Fruit fly (Drosophila melanogaster) whole organism, embryonic: ENCODE data around the gene Zw.

ENCODE experiments used
- Adf1 ChIP-seq: fragments of 200-800 bp; sonication (Bioruptor generic); IDR thresholded peaks from 2 replicates; pipeline ENCODE4 v1.3.6; 2022; ENCODE audit warnings: missing biosample characterization, missing genetic modification characterization
- Blimp-1 ChIP-seq: fragments of 200-800 bp; sonication (Bioruptor generic); optimal IDR thresholded peaks from 3 replicates; lab custom pipeline; 2018; ENCODE audit warnings: missing biosample characterization, missing genetic modification characterization, mild to moderate bottlenecking, moderate library complexity, missing genetic modification reagents
- CG10431 ChIP-seq: fragments of 200-800 bp; sonication (Bioruptor generic); optimal IDR thresholded peaks from 3 replicates; lab custom pipeline; 2018; ENCODE audit warnings: missing biosample characterization, mild to moderate bottlenecking, missing genetic modification characterization
- CG12104 ChIP-seq: fragments of 200-800 bp; sonication (Bioruptor generic); optimal IDR thresholded peaks from 3 replicates; lab custom pipeline; 2016; ENCODE audit warnings: missing biosample characterization, missing genetic modification characterization
- CG12769 ChIP-seq: fragments of 200-800 bp; sonication (Bioruptor generic); optimal IDR thresholded peaks from 2 replicates; lab custom pipeline; 2019; ENCODE audit warnings: missing biosample characterization, mild to moderate bottlenecking, missing genetic modification characterization, moderate library complexity
- CG13287 ChIP-seq: fragments of 200-800 bp; sonication (Bioruptor generic); IDR thresholded peaks from 2 replicates; pipeline ENCODE4 v1.3.6; 2022; ENCODE audit warnings: missing biosample characterization, missing genetic modification characterization; ENCODE audit not compliant: partially characterized antibody
- CG14860 ChIP-seq: fragments of 200-800 bp; sonication (Bioruptor generic); IDR thresholded peaks from 3 replicates; pipeline ENCODE4 v1.3.6; 2022; ENCODE audit warnings: missing biosample characterization, missing genetic modification characterization; ENCODE audit not compliant: partially characterized antibody
- CG17361 ChIP-seq: fragments of 200-800 bp; sonication (Bioruptor generic); IDR thresholded peaks from 3 replicates; pipeline ENCODE4 v1.3.6; 2022; ENCODE audit warnings: missing biosample characterization, missing genetic modification characterization
- CG18011 ChIP-seq: fragments of 200-800 bp; sonication (Bioruptor generic); optimal IDR thresholded peaks from 2 replicates; lab custom pipeline; 2017; ENCODE audit warnings: missing biosample characterization, missing genetic modification characterization, mild to moderate bottlenecking, moderate library complexity, missing genotype
- CG2120 ChIP-seq: fragments of 200-800 bp; sonication (Bioruptor generic); optimal IDR thresholded peaks from 3 replicates; lab custom pipeline; 2016; ENCODE audit warnings: missing biosample characterization, missing genetic modification characterization
- CG31441 ChIP-seq: fragments of 200-800 bp; sonication (Bioruptor generic); IDR thresholded peaks from 2 replicates; pipeline ENCODE4 v1.3.6; 2022; ENCODE audit warnings: missing biosample characterization, missing genetic modification characterization
- CG33557 ChIP-seq: fragments of 200-800 bp; sonication (Bioruptor generic); optimal IDR thresholded peaks from 2 replicates; lab custom pipeline; 2019; ENCODE audit warnings: missing biosample characterization, mild to moderate bottlenecking, missing genetic modification characterization, moderate library complexity
- CG34224 ChIP-seq: fragments of 200-800 bp; sonication (Bioruptor generic); IDR thresholded peaks from 3 replicates; pipeline ENCODE4 v1.3.6; 2022; ENCODE audit warnings: missing biosample characterization, missing genetic modification characterization; ENCODE audit not compliant: partially characterized antibody
- CG42726 ChIP-seq: fragments of 200-800 bp; sonication (Bioruptor generic); IDR thresholded peaks from 2 replicates; pipeline ENCODE4 v1.3.6; 2022; ENCODE audit warnings: missing biosample characterization, missing genetic modification characterization; ENCODE audit not compliant: partially characterized antibody
- CG4360 ChIP-seq: fragments of 200-800 bp; sonication (Bioruptor generic); IDR thresholded peaks from 2 replicates; pipeline ENCODE4 v1.3.6; 2022; ENCODE audit warnings: missing biosample characterization, missing genetic modification characterization
- CG6254 ChIP-seq: fragments of 200-800 bp; sonication (Bioruptor generic); optimal IDR thresholded peaks from 3 replicates; lab custom pipeline; 2017; ENCODE audit warnings: mild to moderate bottlenecking, missing biosample characterization, missing genetic modification reagents, missing genetic modification characterization
- CG7357 ChIP-seq: fragments of 200-800 bp; sonication (Bioruptor generic); IDR thresholded peaks from 3 replicates; pipeline ENCODE4 v1.3.6; 2022; ENCODE audit warnings: missing biosample characterization, missing genetic modification characterization
- CG7372 ChIP-seq: fragments of 200-800 bp; sonication (Bioruptor generic); IDR thresholded peaks from 2 replicates; pipeline ENCODE4 v1.3.6; 2022; ENCODE audit warnings: missing biosample characterization, missing genetic modification characterization
- CG7786 ChIP-seq: fragments of 200-800 bp; sonication (Bioruptor generic); optimal IDR thresholded peaks from 2 replicates; lab custom pipeline; 2016; ENCODE audit warnings: missing biosample characterization, missing genetic modification characterization
- CG8281 ChIP-seq: fragments of 200-800 bp; sonication (Bioruptor generic); optimal IDR thresholded peaks from 2 replicates; lab custom pipeline; 2018; ENCODE audit warnings: missing biosample characterization, mild to moderate bottlenecking, missing genetic modification characterization, moderate library complexity
- CG8765 ChIP-seq: fragments of 200-800 bp; sonication (Bioruptor generic); IDR thresholded peaks from 2 replicates; pipeline ENCODE4 v1.3.6; 2022; ENCODE audit warnings: missing biosample characterization, missing genetic modification characterization
- CG8924 ChIP-seq: fragments of 200-800 bp; optimal IDR thresholded peaks from 3 replicates; lab custom pipeline; 2019; ENCODE audit warnings: missing biosample characterization, mild to moderate bottlenecking, missing genetic modification characterization, moderate library complexity
- D ChIP-seq, 2 experiments: fragments of 200-800 bp in 1 of 2; fragments of >200 bp in 1 of 2; sonication (Bioruptor generic) in 1 of 2; optimal IDR thresholded peaks; 2 replicates in 1 of 2; 3 replicates in 1 of 2; lab custom pipeline; 2017; ENCODE audit warnings: mild to moderate bottlenecking in 1 of 2, missing biosample characterization in 1 of 2, missing genetic modification characterization in 1 of 2, missing genetic modification reagents in 1 of 2
- Dad ChIP-seq: fragments of 200-800 bp; sonication (Bioruptor generic); optimal IDR thresholded peaks from 3 replicates; lab custom pipeline; 2016; ENCODE audit warnings: missing biosample characterization, missing genetic modification characterization
- Dp ChIP-seq: fragments of 200-800 bp; sonication (Bioruptor generic); optimal IDR thresholded peaks from 2 replicates; lab custom pipeline; 2018; ENCODE audit warnings: missing biosample characterization, mild to moderate bottlenecking, missing genetic modification characterization, moderate library complexity
- GATAe ChIP-seq: fragments of 200-800 bp; sonication (Bioruptor generic); conservative IDR thresholded peaks from 2 replicates; pipeline ENCODE4 v1.3.6; 2022; ENCODE audit warnings: missing biosample characterization, missing genetic modification characterization
- HLH3B ChIP-seq: fragments of 200-800 bp; sonication (Bioruptor generic); IDR thresholded peaks from 2 replicates; pipeline ENCODE4 v1.3.6; 2022; ENCODE audit warnings: missing biosample characterization, missing genetic modification characterization
- Hey ChIP-seq: fragments of 200-800 bp; sonication (Bioruptor generic); optimal IDR thresholded peaks from 3 replicates; lab custom pipeline; 2018; ENCODE audit warnings: missing biosample characterization, mild to moderate bottlenecking, missing genetic modification characterization
- HmgD ChIP-seq: fragments of 200-800 bp; sonication (Bioruptor generic); optimal IDR thresholded peaks from 3 replicates; lab custom pipeline; 2016; ENCODE audit warnings: missing biosample characterization, missing genetic modification characterization
- al ChIP-seq: fragments of 200-800 bp; sonication (Bioruptor generic); IDR thresholded peaks from 2 replicates; pipeline ENCODE4 v1.3.6; 2022; ENCODE audit warnings: missing biosample characterization, missing genetic modification characterization
- bab2 ChIP-seq: fragments of 200-800 bp; sonication (Bioruptor generic); optimal IDR thresholded peaks from 2 replicates; lab custom pipeline; 2016; ENCODE audit warnings: missing biosample characterization, missing genetic modification characterization
- bbx ChIP-seq: fragments of 200-800 bp; sonication (Bioruptor generic); IDR thresholded peaks from 2 replicates; pipeline ENCODE4 v1.3.6; 2022; ENCODE audit warnings: missing biosample characterization, missing genetic modification characterization; ENCODE audit not compliant: partially characterized antibody
- ems ChIP-seq: fragments of 200-800 bp; sonication (Bioruptor generic); optimal IDR thresholded peaks from 3 replicates; lab custom pipeline; 2016; ENCODE audit warnings: missing biosample characterization, missing genetic modification characterization
- fd3F ChIP-seq: fragments of 200-800 bp; sonication (Bioruptor generic); optimal IDR thresholded peaks from 2 replicates; lab custom pipeline; 2018; ENCODE audit warnings: missing biosample characterization, mild to moderate bottlenecking, missing genetic modification characterization, moderate library complexity
- fd64A ChIP-seq: fragments of 200-800 bp; sonication (Bioruptor generic); optimal IDR thresholded peaks from 3 replicates; lab custom pipeline; 2018; ENCODE audit warnings: missing biosample characterization, mild to moderate bottlenecking, missing genetic modification characterization
- gt ChIP-seq: fragments of 200-800 bp; sonication (Bioruptor generic); IDR thresholded peaks from 2 replicates; pipeline ENCODE4 v1.3.6; 2022; ENCODE audit warnings: missing biosample characterization, missing genetic modification characterization
- ham ChIP-seq: fragments of 200-800 bp; sonication (Bioruptor generic); IDR thresholded peaks from 2 replicates; pipeline ENCODE4 v1.3.6; 2022; ENCODE audit warnings: missing biosample characterization, missing genetic modification characterization
- jing ChIP-seq: fragments of 200-800 bp; sonication (Bioruptor generic); optimal IDR thresholded peaks from 2 replicates; lab custom pipeline; 2018; ENCODE audit warnings: missing biosample characterization, mild to moderate bottlenecking, missing genetic modification characterization
- ken ChIP-seq: fragments of 200-800 bp; sonication (Bioruptor generic); IDR thresholded peaks from 3 replicates; pipeline ENCODE4 v1.3.6; 2022; ENCODE audit warnings: missing biosample characterization, missing genetic modification characterization
- klu ChIP-seq: fragments of 200-800 bp; sonication (Bioruptor generic); IDR thresholded peaks from 2 replicates; pipeline ENCODE4 v1.3.6; 2022; ENCODE audit warnings: missing biosample characterization, missing genetic modification characterization
- maf-S ChIP-seq: fragments of 200-800 bp; sonication (Bioruptor generic); optimal IDR thresholded peaks from 2 replicates; lab custom pipeline; 2016; ENCODE audit warnings: missing biosample characterization, missing genetic modification characterization
- oc ChIP-seq: fragments of 200-800 bp; sonication (Bioruptor generic); optimal IDR thresholded peaks from 2 replicates; lab custom pipeline; 2018; ENCODE audit warnings: missing biosample characterization, mild to moderate bottlenecking, missing genetic modification characterization, moderate library complexity
- otp ChIP-seq: fragments of 200-800 bp; sonication (Bioruptor generic); IDR thresholded peaks from 3 replicates; pipeline ENCODE4, ENCODE4 v1.3.6; 2022; ENCODE audit warnings: missing biosample characterization, missing genetic modification characterization
- tin ChIP-seq: fragments of 200-800 bp; sonication (Bioruptor generic); optimal IDR thresholded peaks from 3 replicates; lab custom pipeline; 2016; ENCODE audit warnings: missing biosample characterization, missing genetic modification characterization
- trem ChIP-seq: fragments of 200-800 bp; optimal IDR thresholded peaks from 3 replicates; lab custom pipeline; 2019; ENCODE audit warnings: missing biosample characterization, mild to moderate bottlenecking, missing genetic modification characterization, moderate library complexity
- vvl ChIP-seq: fragments of 200-800 bp; sonication (Bioruptor generic); IDR thresholded peaks from 2 replicates; pipeline ENCODE4 v1.3.6; 2022; ENCODE audit warnings: missing biosample characterization, missing genetic modification characterization
- z ChIP-seq: fragments of 200-800 bp; sonication (Bioruptor generic); IDR thresholded peaks from 3 replicates; pipeline ENCODE4 v1.3.6; 2022; ENCODE audit warnings: missing biosample characterization, missing genetic modification characterization
- zfh2 ChIP-seq: fragments of 200-800 bp; sonication (Bioruptor generic); optimal IDR thresholded peaks from 2 replicates; lab custom pipeline; 2016; ENCODE audit warnings: missing biosample characterization, missing genetic modification characterization

The Zw gene

DNA sequence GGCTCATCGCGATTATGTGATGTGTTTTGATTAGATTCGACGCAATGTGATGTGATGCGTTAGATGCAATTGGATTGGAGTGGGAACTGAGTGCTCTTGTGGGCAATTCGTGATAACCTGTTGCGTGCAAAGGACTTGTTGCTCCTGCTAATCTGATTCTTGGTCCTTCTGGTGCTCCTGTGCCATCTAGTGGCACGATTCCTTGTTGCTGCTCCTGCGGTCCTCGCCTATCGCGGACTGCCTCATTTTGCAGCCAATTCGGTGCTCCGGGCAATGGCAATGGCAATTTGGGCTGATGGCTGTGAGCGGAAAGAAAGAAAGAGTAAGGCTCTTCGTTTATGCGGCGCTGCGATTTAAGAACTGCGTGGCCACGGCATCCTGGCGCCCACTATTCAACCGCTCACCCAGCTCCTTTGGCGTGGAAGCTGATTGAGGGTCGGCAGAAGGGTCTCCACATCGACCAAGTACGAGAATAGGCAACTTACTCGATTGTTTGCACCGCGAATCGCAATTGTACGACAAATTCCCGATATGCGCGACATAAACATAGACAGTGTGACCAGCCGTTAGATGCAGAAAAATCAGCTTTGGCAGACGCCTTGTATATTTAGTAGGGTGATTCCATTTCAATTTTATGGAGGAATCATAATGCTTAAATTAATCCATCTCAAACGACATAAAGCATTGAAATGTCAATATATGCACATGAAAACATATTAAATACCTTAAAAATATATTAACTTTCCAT, 26.1 kb downstream of the Zw start, which contains the start of gene Mer (continued):
- TF ChIP-seq CG7357 (GFP tag; lab: Robert Waterston, UW): peak; percentile 69; the same call in 1 of the 3 replicates
- peak; percentile 45 for TF ChIP-seq Adf1 (GFP tag; lab: Robert Waterston, UW)
- TF ChIP-seq ken (GFP tag; lab: Robert Waterston, UW): peak; percentile 76
- peak; percentile 83 for TF ChIP-seq HLH3B (GFP tag; lab: Robert Waterston, UW)
- peak; percentile 51; the same call in 1 of the 2 replicates for TF ChIP-seq klu (GFP tag; lab: Robert Waterston, UW)
- no peak for TF ChIP-seq jing (GFP tag; lab: Kevin White, UChicago)
- peak; percentile 53; the same call in 1 of the 2 replicates for TF ChIP-seq CG13287 (GFP tag; lab: Robert Waterston, UW)
- TF ChIP-seq tin: peak; percentile 76
- no peak for TF ChIP-seq gt (GFP tag; lab: Robert Waterston, UW)
- peak; percentile 62 for TF ChIP-seq CG4360 (GFP tag; lab: Robert Waterston, UW)
- peak; percentile 82 for TF ChIP-seq HmgD (GFP tag; lab: Kevin White, UChicago)
- peak; percentile 81 for TF ChIP-seq maf-S
- peak; percentile 76; the same call in 2 of the 3 replicates for TF ChIP-seq otp (GFP tag; lab: Robert Waterston, UW)
- TF ChIP-seq Blimp-1 (GFP tag; lab: Kevin White, UChicago): peak; percentile 75
- peak; percentile 81 for TF ChIP-seq CG7786 (GFP tag; lab: Kevin White, UChicago)
- no peak for TF ChIP-seq CG42726 (GFP tag; lab: Robert Waterston, UW)
- no peak for TF ChIP-seq bbx (GFP tag; lab: Robert Waterston, UW)
- TF ChIP-seq al: peak; percentile 81
- peak; percentile 60 for TF ChIP-seq ems (GFP tag; lab: Kevin White, UChicago)
- no peak for TF ChIP-seq Hey (tag; lab: Kevin White, UChicago)
- peak; percentile 73 for TF ChIP-seq CG33557 (GFP tag; lab: Kevin White, UChicago)
- TF ChIP-seq CG12104 (GFP tag; lab: Kevin White, UChicago): peak; percentile 6
- peak; percentile 81 for TF ChIP-seq CG7372 (GFP tag; lab: Robert Waterston, UW)
- TF ChIP-seq oc (tag; lab: Kevin White, UChicago): peak; percentile 59
- no peak for TF ChIP-seq CG14860 (GFP tag; lab: Robert Waterston, UW)
- TF ChIP-seq Dp (GFP tag; lab: Kevin White, UChicago): peak; percentile 32
- peak; percentile 62 for TF ChIP-seq fd64A (GFP tag; lab: Kevin White, UChicago)
- TF ChIP-seq ham (GFP tag; lab: Robert Waterston, UW): 0 out of 2 replicates have a peak, but pooled peaks have one; percentile 57
- TF ChIP-seq vvl: peak; percentile 82
- peak; percentile 79 for TF ChIP-seq CG17361 (GFP tag; lab: Robert Waterston, UW)
- TF ChIP-seq CG31441: peak; percentile 81
- TF ChIP-seq fd3F (GFP tag; lab: Kevin White, UChicago): peak; percentile 74
- TF ChIP-seq bab2 (GFP tag; lab: Kevin White, UChicago): peak; percentile 81
- peak; percentile 80 for TF ChIP-seq Dad (GFP tag; lab: Kevin White, UChicago)
- TF ChIP-seq trem: peak; percentile 86
- TF ChIP-seq GATAe: no peak
- no peak for TF ChIP-seq D (optimal IDR thresholded peaks at IDR 0.05; lab: Kevin White, UChicago)
- peak; percentile 73 for TF ChIP-seq D (GFP tag; optimal IDR thresholded peaks at IDR 0.05; lab: Kevin White, UChicago)
- peak; percentile 63 for TF ChIP-seq CG8281 (tag; lab: Kevin White, UChicago)
- TF ChIP-seq z (GFP tag; lab: Robert Waterston, UW): no peak
- peak; percentile 33; the same call in 1 of the 2 replicates for TF ChIP-seq CG8765 (GFP tag; lab: Robert Waterston, UW)
- peak; percentile 60 for TF ChIP-seq CG10431 (GFP tag; lab: Kevin White, UChicago)
- TF ChIP-seq CG8924: peak; percentile 81
- TF ChIP-seq CG34224 (GFP tag; lab: Robert Waterston, UW): no peak
- peak; percentile 89 for TF ChIP-seq CG2120 (GFP tag; lab: Kevin White, UChicago)
- peak; percentile 51 for TF ChIP-seq CG6254 (GFP tag; lab: Kevin White, UChicago)
- TF ChIP-seq zfh2 (GFP tag; lab: Kevin White, UChicago): peak; percentile 84
- peak; percentile 94 for TF ChIP-seq CG12769 (tag; lab: Kevin White, UChicago)
- TF ChIP-seq CG18011 (GFP tag; lab: Kevin White, UChicago): peak; percentile 64
